Fruit fly (Drosophila melanogaster): Measurements from ENCODE around the gene spn-D.
A peak's percentile ranks its signal among the peaks of the same experiment; 100 is the strongest.

Gene spn-D

DNA sequence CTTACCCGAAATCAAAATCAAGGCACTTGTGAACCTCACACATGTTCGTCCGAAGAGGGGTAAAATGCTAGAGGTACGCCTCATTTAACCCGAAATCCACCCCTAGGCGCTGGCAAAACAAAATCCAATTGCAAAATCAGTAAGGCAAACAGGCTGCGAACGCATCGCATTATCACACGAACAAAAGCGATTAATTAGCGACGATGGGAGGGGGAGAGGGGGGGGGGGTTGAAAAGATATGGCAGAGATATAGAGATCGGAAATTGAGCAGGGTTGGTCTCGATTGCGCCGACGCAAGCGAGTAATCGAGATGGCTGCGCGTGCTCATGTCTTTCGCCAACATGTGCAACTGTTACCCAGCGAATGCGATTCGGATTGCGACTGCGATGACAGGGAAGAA is 31.4 kb downstream of the spn-D start:
- TF ChIP-seq Usf (GFP tag; optimal IDR thresholded peaks at IDR 0.05) (no peak), Doc2 (GFP tag; IDR thresholded peaks at IDR 0.05) (no peak), Ets65A (GFP tag) (no peak), oc (tag; optimal IDR thresholded peaks at IDR 0.05) (peak; percentile 84), CG14860 (GFP tag; IDR thresholded peaks at IDR 0.05; ENCODE audit: partially characterized antibody) (no peak), CG1647 (GFP tag; optimal IDR thresholded peaks at IDR 0.05) (no peak), Adf1 (GFP tag; IDR thresholded peaks at IDR 0.05) (no peak), crol (GFP tag; IDR thresholded peaks at IDR 0.05) (peak; percentile 63), Hey (tag; optimal IDR thresholded peaks at IDR 0.05) (no peak), CG18619 (GFP tag; optimal IDR thresholded peaks at IDR 0.05) (no peak), ewg (GFP tag; optimal IDR thresholded peaks at IDR 0.05) (peak; percentile 11), Bgb (GFP tag; IDR thresholded peaks at IDR 0.05; ENCODE audit: partially characterized antibody) (no peak), D19B (GFP tag; optimal IDR thresholded peaks at IDR 0.05) (no peak), Dip3 (GFP tag; optimal IDR thresholded peaks at IDR 0.05) (no peak), Sox102F (GFP tag; optimal IDR thresholded peaks at IDR 0.05) (no peak), CG16815 (GFP tag; optimal IDR thresholded peaks at IDR 0.05) (no peak), CG6791 (GFP tag; IDR thresholded peaks at IDR 0.05; ENCODE audit: partially characterized antibody) (no peak), hbn (GFP tag; IDR thresholded peaks at IDR 0.05; ENCODE audit: partially characterized antibody) (no peak), tll (GFP tag; optimal IDR thresholded peaks at IDR 0.05) (peak in 1 of 2 experiments; percentile 29), CG11398 (GFP tag; optimal IDR thresholded peaks at IDR 0.05) (no peak), abd-A (tag; optimal IDR thresholded peaks at IDR 0.05) (no peak), Ssrp (tag; optimal IDR thresholded peaks at IDR 0.05) (no peak), ase (GFP tag; IDR thresholded peaks at IDR 0.05) (no peak), cas (GFP tag; IDR thresholded peaks at IDR 0.05) (no peak), Nf-YC (tag; optimal IDR thresholded peaks at IDR 0.05) (no peak), ftz-f1 (GFP tag; optimal IDR thresholded peaks at IDR 0.05) (no peak), D (optimal IDR thresholded peaks at IDR 0.05) (no peak), D (GFP tag; optimal IDR thresholded peaks at IDR 0.05) (peak; percentile 14), CG8290 (GFP tag; optimal IDR thresholded peaks at IDR 0.05) (no peak), CG8290 (tag; optimal IDR thresholded peaks at IDR 0.05) (no peak), Hr51 (GFP tag; optimal IDR thresholded peaks at IDR 0.05) (no peak), Xbp1 (GFP tag; optimal IDR thresholded peaks at IDR 0.05) (no peak), zfh2 (GFP tag; optimal IDR thresholded peaks at IDR 0.05) (no peak), gce (GFP tag; IDR thresholded peaks at IDR 0.05) (no peak), CG7357 (GFP tag; IDR thresholded peaks at IDR 0.05) (no peak), kah (GFP tag; optimal IDR thresholded peaks at IDR 0.05) (no peak), CG9727 (GFP tag; optimal IDR thresholded peaks at IDR 0.05) (no peak), CG17328 (GFP tag; IDR thresholded peaks at IDR 0.05) (no peak), exex (tag; optimal IDR thresholded peaks at IDR 0.05) (no peak), disco-r (GFP tag; optimal IDR thresholded peaks at IDR 0.05) (no peak), CG4854 (GFP tag; optimal IDR thresholded peaks at IDR 0.05) (no peak), knrl (GFP tag; IDR thresholded peaks at IDR 0.05; ENCODE audit: partially characterized antibody) (no peak), Kr (GFP tag; optimal IDR thresholded peaks at IDR 0.05) (peak; percentile 82), Trl (optimal IDR thresholded peaks at IDR 0.05) (no peak), Trl (GFP tag; optimal IDR thresholded peaks at IDR 0.05) (no peak), CoRest (tag; optimal IDR thresholded peaks at IDR 0.05) (no peak), pros (GFP tag; optimal IDR thresholded peaks at IDR 0.05) (peak; percentile 67), en (GFP tag; optimal IDR thresholded peaks at IDR 0.05) (no peak), CG5245 (GFP tag; optimal IDR thresholded peaks at IDR 0.05) (no peak), jumu (GFP tag; optimal IDR thresholded peaks at IDR 0.05) (no peak), kni (GFP tag; optimal IDR thresholded peaks at IDR 0.05) (peak; percentile 2), Awh (GFP tag; IDR thresholded peaks at IDR 0.05) (peak; percentile 52; the same call in 1 of the 2 replicates)

Data from whole organism, embryonic.